Fruit fly (Drosophila melanogaster): ENCODE results near the gene CG10163.

DNA sequence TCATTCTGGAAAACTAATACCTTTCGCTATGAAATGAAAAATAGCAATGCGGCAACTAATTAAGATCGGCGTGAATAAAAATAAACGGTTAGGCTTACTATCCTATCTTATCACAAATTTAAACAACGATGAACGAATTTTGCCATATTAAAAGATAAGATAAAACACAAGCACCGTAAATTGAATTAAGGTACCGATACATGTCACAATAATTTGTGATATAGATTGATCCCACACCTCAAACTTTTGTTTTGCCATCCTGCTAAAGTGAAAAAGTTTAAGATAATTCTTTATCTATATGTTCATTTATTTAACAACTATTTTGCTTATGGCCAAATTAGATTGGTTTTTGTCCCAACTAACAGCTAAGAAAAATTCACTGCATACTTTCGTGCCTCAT lies 24.5 kb downstream of the CG10163 start, which contains the start of gene CG42714:
- TF ChIP-seq abd-A (tag; optimal IDR thresholded peaks at IDR 0.05) (no peak), her (GFP tag; optimal IDR thresholded peaks at IDR 0.05) (no peak), CG12659 (GFP tag; optimal IDR thresholded peaks at IDR 0.05) (no peak), Hsf (GFP tag; optimal IDR thresholded peaks at IDR 0.05) (no peak), pan (optimal IDR thresholded peaks at IDR 0.05) (no peak), pan (GFP tag; optimal IDR thresholded peaks at IDR 0.05 in 1 of 2, IDR thresholded peaks at IDR 0.05 in 1 of 2) (no peak), PHDP (tag; optimal IDR thresholded peaks at IDR 0.05) (no peak), Hr3 (GFP tag; optimal IDR thresholded peaks at IDR 0.05) (no peak), bbx (GFP tag; IDR thresholded peaks at IDR 0.05; ENCODE audit: partially characterized antibody) (no peak), CG4282 (GFP tag; optimal IDR thresholded peaks at IDR 0.05) (no peak), luna (GFP tag; optimal IDR thresholded peaks at IDR 0.05) (no peak), danr (GFP tag; IDR thresholded peaks at IDR 0.05) (no peak), mld (GFP tag; IDR thresholded peaks at IDR 0.05; ENCODE audit: partially characterized antibody) (no peak), grn (GFP tag; optimal IDR thresholded peaks at IDR 0.05) (peak; percentile 44), CG8765 (GFP tag; IDR thresholded peaks at IDR 0.05) (no peak)
